Worm (Caenorhabditis elegans): ENCODE results near the gene F59A6.3.

The F59A6.3 gene

ce11 chrII:5016144-5016543 lies 8.0 kb downstream of the F59A6.3 start:
- TF ChIP-seq sup-37 (GFP tag; optimal IDR thresholded peaks at IDR 0.05) (no peak), ceh-90 (tag; optimal IDR thresholded peaks at IDR 0.05) (no peak), nhr-90 (tag; optimal IDR thresholded peaks at IDR 0.05; ENCODE audit: poor library complexity) (no peak), lin-15B (tag; optimal IDR thresholded peaks at IDR 0.05) (no peak), alr-1 (tag; optimal IDR thresholded peaks at IDR 0.05; ENCODE audit: borderline replicate concordance) (no peak), unc-130 (tag; optimal IDR thresholded peaks at IDR 0.05) (no peak), lsy-2 (tag; optimal IDR thresholded peaks at IDR 0.05) (no peak), efl-1 (optimal IDR thresholded peaks at IDR 0.05) (no peak), efl-1 (GFP tag; optimal IDR thresholded peaks at IDR 0.05 in 1 of 2) (no peak), hlh-4 (tag; optimal IDR thresholded peaks at IDR 0.05) (no peak), snpc-4 (tag; optimal IDR thresholded peaks at IDR 0.05) (no peak), egl-27 (tag; optimal IDR thresholded peaks at IDR 0.05) (no peak), fkh-10 (GFP tag; optimal IDR thresholded peaks at IDR 0.05) (no peak), mab-9 (GFP tag; IDR thresholded peaks at IDR 0.05) (no peak), elt-2 (tag; optimal IDR thresholded peaks at IDR 0.05) (no peak)

DNA sequence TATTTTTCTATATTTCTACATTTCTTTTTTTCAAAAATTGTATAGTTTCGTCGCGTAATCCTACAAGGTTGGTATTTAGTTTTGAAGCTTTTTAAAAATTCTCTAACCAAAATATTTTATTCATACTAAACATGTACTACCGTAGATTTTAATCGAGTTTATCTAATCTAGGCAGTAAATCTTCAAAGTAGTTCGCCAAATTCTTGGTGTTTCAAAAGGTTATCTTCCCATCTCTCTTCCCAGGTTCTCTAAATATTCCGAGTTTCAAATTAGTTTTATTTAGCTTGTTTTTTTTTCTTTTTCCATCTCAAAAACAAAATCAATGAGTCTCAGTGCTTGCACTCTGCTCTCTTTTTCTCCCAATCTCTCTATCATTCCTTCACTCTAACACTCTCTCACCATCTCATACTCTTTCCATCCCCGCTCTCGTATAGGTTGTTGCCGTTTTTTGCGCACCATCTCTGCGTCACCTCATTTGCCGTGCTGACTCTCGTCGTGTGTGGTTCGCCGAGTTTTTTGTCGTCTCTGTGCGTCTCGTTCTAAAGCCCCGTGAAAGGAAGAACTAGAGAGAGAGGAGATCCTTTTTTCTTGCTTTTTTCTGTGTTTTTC lies 8.9 kb downstream of the F59A6.3 start:
- peak; percentile 26 for TF ChIP-seq lir-3 (tag; optimal IDR thresholded peaks at IDR 0.05; ENCODE audit: poor library complexity)
- peak; percentile 19 for TF ChIP-seq ama-1 (optimal IDR thresholded peaks at IDR 0.05)
- peak; percentile 22 to 48 (median 45) for TF ChIP-seq dpl-1 (GFP tag; optimal IDR thresholded peaks at IDR 0.05)
- TF ChIP-seq zag-1 (tag; optimal IDR thresholded peaks at IDR 0.05), result no peak
- TF ChIP-seq fkh-10 (GFP tag; optimal IDR thresholded peaks at IDR 0.05), result peak; percentile 8
- TF ChIP-seq ceh-82 (tag; optimal IDR thresholded peaks at IDR 0.05), result peak; percentile 51 to 68 (median 61)
- peak; percentile 15 for TF ChIP-seq lin-13 (GFP tag; optimal IDR thresholded peaks at IDR 0.05)
- TF ChIP-seq rnt-1 (tag; optimal IDR thresholded peaks at IDR 0.05), result peak; percentile 47
- TF ChIP-seq tlp-1 (tag; optimal IDR thresholded peaks at IDR 0.05), result no peak
- no peak for TF ChIP-seq Y116A8C.19 (tag; optimal IDR thresholded peaks at IDR 0.05; ENCODE audit: borderline replicate concordance)
- TF ChIP-seq C04F5.9 (tag; optimal IDR thresholded peaks at IDR 0.05), result no peak
- no peak for TF ChIP-seq nhr-76 (tag; optimal IDR thresholded peaks at IDR 0.05)
- TF ChIP-seq fkh-8 (tag; optimal IDR thresholded peaks at IDR 0.05), result peak; percentile 69
- no peak for TF ChIP-seq hlh-4 (tag; optimal IDR thresholded peaks at IDR 0.05)
- TF ChIP-seq unc-86 (tag; optimal IDR thresholded peaks at IDR 0.05), result peak; percentile 75
- no peak for TF ChIP-seq pqm-1 (tag; optimal IDR thresholded peaks at IDR 0.05)
- TF ChIP-seq pax-3 (tag; optimal IDR thresholded peaks at IDR 0.05), result no peak
- no peak for TF ChIP-seq pag-3 (tag; optimal IDR thresholded peaks at IDR 0.05; ENCODE audit: borderline replicate concordance, insufficient read depth)
- no peak for TF ChIP-seq ets-5 (GFP tag; IDR thresholded peaks at IDR 0.05)
- no peak for TF ChIP-seq mef-2 (tag; optimal IDR thresholded peaks at IDR 0.05)
- TF ChIP-seq C16A3.4 (tag; optimal IDR thresholded peaks at IDR 0.05), result peak; percentile 11
- no peak for TF ChIP-seq nhr-12 (tag; optimal IDR thresholded peaks at IDR 0.05)
- no peak for TF ChIP-seq C34B4.2 (tag; optimal IDR thresholded peaks at IDR 0.05)
- TF ChIP-seq fos-1 (tag; optimal IDR thresholded peaks at IDR 0.05), result peak; percentile 14
- peak; percentile 65 for TF ChIP-seq skn-1 (tag; optimal IDR thresholded peaks at IDR 0.05)
- no peak for TF ChIP-seq ces-1 (GFP tag; optimal IDR thresholded peaks at IDR 0.05)
- TF ChIP-seq jun-1 (tag; optimal IDR thresholded peaks at IDR 0.05), result peak; percentile 64
- TF ChIP-seq sox-4 (tag; optimal IDR thresholded peaks at IDR 0.05), result no peak
- TF ChIP-seq hlh-17 (GFP tag; optimal IDR thresholded peaks at IDR 0.05; ENCODE audit: borderline replicate concordance), result no peak
- peak; percentile 27 for TF ChIP-seq mep-1 (tag; optimal IDR thresholded peaks at IDR 0.05)
- no peak for TF ChIP-seq hpl-2 (GFP tag; optimal IDR thresholded peaks at IDR 0.05)
- TF ChIP-seq egl-13 (tag; optimal IDR thresholded peaks at IDR 0.05), result peak; percentile 48
- peak; percentile 93 for TF ChIP-seq lin-14 (GFP tag; optimal IDR thresholded peaks at IDR 0.05)
- peak in 1 of 2 experiments; percentile 56 for TF ChIP-seq mdl-1 (tag; optimal IDR thresholded peaks at IDR 0.05)
- peak; percentile 67 to 76 for TF ChIP-seq lsy-2 (tag; optimal IDR thresholded peaks at IDR 0.05)
- TF ChIP-seq ceh-88 (GFP tag; IDR thresholded peaks at IDR 0.05), result no peak
- peak; percentile 35 for TF ChIP-seq dsc-1 (tag; optimal IDR thresholded peaks at IDR 0.05)
- no peak for TF ChIP-seq ceh-63 (GFP tag; optimal IDR thresholded peaks at IDR 0.05)
- TF ChIP-seq elt-2 (tag; optimal IDR thresholded peaks at IDR 0.05), result peak; percentile 83
- no peak for TF ChIP-seq efl-3 (GFP tag; optimal IDR thresholded peaks at IDR 0.05)

Data from whole organism, L1 larva.